Worm (Caenorhabditis elegans) whole organism, L3 larva: ENCODE data around the gene M163.5.

Source experiments
- pqm-1 ChIP-seq: fragments of 150-350 bp; optimal IDR thresholded peaks from 2 replicates; lab custom pipeline; 2017; ENCODE audit warnings: missing biosample characterization, missing genetic modification characterization, inconsistent platforms
- sea-2 ChIP-seq: fragments of 150-350 bp; sonication (generic microtip); optimal IDR thresholded peaks from 4 replicates; lab custom pipeline; 2014; ENCODE audit warnings: missing biosample characterization, missing genetic modification reagents, missing genetic modification characterization

DNA sequence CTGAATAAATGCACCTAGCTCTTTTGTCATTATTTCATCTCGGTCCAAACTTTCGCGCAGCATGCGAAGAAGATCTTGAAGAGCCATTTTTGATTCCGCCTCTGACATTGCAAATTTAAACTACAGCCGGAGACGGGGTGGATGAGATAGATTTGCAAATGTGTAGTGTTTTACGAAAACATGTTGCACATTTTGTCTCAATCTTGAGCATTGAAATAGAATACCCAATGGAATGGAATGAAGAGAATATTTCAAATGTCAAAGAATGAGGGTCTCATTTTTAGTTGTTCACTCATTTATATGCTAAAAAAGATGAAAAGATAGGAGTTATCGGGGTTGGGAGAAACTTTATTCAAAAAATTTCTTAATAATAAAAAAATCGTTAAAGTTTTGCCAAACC is 18.4 kb upstream of the M163.5 start, which contains the start of gene Y66C5A.1:
- TF ChIP-seq pqm-1 (tag; lab: Kevin White, UChicago) = no peak
- TF ChIP-seq sea-2 (GFP tag; lab: Kevin White, UChicago) = no peak
